Worm (Caenorhabditis elegans): ENCODE measurements around the gene Y61A9LA.4.

DNA sequence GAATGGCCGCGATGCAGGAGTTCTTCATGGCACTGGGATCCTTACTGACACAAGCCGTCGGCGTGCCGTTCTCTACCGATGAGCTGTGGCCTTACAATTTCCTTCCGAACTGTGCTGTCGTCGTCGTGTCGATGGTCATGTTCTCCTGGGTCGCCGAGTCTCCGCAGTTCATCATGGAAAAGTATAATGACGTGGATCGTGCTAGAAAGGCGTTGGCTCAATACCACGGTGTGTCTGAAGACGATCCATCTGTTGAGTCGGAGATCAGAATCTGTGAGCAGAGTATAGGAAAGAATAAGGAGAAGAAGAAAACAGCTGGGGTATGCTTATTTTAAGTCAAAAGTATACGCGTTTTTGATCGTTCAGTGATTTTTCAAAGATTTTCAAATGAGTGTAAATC is 38.7 kb downstream of the Y61A9LA.4 start:
- TF ChIP-seq him-1 (tag; optimal IDR thresholded peaks at IDR 0.05), result no peak
- no peak for TF ChIP-seq dao-5 (tag; optimal IDR thresholded peaks at IDR 0.05)
